Fruit fly (Drosophila melanogaster) whole organism, prepupa: Measurements from ENCODE around the gene CG15461.
A peak's percentile ranks its signal among the peaks of the same experiment; 100 is the strongest.

ENCODE experiments used
- Blimp-1 ChIP-seq: fragments of 200-800 bp; sonication (Bioruptor generic); optimal IDR thresholded peaks from 3 replicates; lab custom pipeline; 2017; ENCODE audit warnings: missing biosample characterization, missing genetic modification characterization, mild to moderate bottlenecking, moderate library complexity, missing genetic modification reagents
- CG10631 ChIP-seq: fragments of 200-800 bp; sonication (Bioruptor generic); optimal IDR thresholded peaks from 2 replicates; lab custom pipeline; 2016; ENCODE audit warnings: missing biosample characterization, missing genetic modification characterization
- CG10669 ChIP-seq: fragments of 200-800 bp; sonication (Bioruptor generic); optimal IDR thresholded peaks from 3 replicates; lab custom pipeline; 2018; ENCODE audit warnings: missing biosample characterization, mild to moderate bottlenecking, missing genetic modification characterization, moderate library complexity
- CG11294 ChIP-seq: fragments of 200-800 bp; sonication (Bioruptor generic); IDR thresholded peaks from 2 replicates; pipeline ENCODE4 v1.3.6; 2022; ENCODE audit warnings: missing biosample characterization, missing genetic modification characterization
- CG11762 ChIP-seq: fragments of 200-800 bp; sonication (Bioruptor generic); optimal IDR thresholded peaks from 3 replicates; lab custom pipeline; 2016; ENCODE audit warnings: missing biosample characterization, missing genetic modification characterization; ENCODE audit not compliant: insufficient read depth
- CG15336 ChIP-seq: fragments of 200-800 bp; sonication (Bioruptor generic); IDR thresholded peaks from 2 replicates; pipeline ENCODE4 v1.3.6; 2022; ENCODE audit warnings: missing biosample characterization, missing genetic modification characterization
- CG1621 ChIP-seq: fragments of 200-800 bp; sonication (Bioruptor generic); optimal IDR thresholded peaks from 3 replicates; lab custom pipeline; 2018; ENCODE audit warnings: missing biosample characterization, mild to moderate bottlenecking, missing genetic modification characterization
- CG16779 ChIP-seq: fragments of 200-800 bp; sonication (Bioruptor generic); optimal IDR thresholded peaks from 3 replicates; lab custom pipeline; 2017; ENCODE audit warnings: missing biosample characterization, mild to moderate bottlenecking, missing genetic modification characterization
- CG3032 ChIP-seq: fragments of 200-800 bp; optimal IDR thresholded peaks from 2 replicates; lab custom pipeline; 2019; ENCODE audit warnings: missing biosample characterization, mild to moderate bottlenecking, missing genetic modification characterization, moderate library complexity
- CG31627 ChIP-seq: fragments of 200-800 bp; sonication (Bioruptor generic); optimal IDR thresholded peaks from 3 replicates; lab custom pipeline; 2016; ENCODE audit warnings: missing biosample characterization, missing genetic modification characterization
- CG32006 ChIP-seq: fragments of 200-800 bp; sonication (Bioruptor generic); optimal IDR thresholded peaks from 3 replicates; lab custom pipeline; 2017; ENCODE audit warnings: missing biosample characterization, mild to moderate bottlenecking, missing genetic modification characterization
- CG3919 ChIP-seq: fragments of 200-800 bp; sonication (Bioruptor generic); optimal IDR thresholded peaks from 3 replicates; lab custom pipeline; 2016; ENCODE audit warnings: missing biosample characterization, missing genetic modification characterization
- CG4318 ChIP-seq: fragments of 200-800 bp; sonication (Bioruptor generic); optimal IDR thresholded peaks from 3 replicates; lab custom pipeline; 2017; ENCODE audit warnings: missing biosample characterization, mild to moderate bottlenecking, missing genetic modification characterization
- CG6163 ChIP-seq: fragments of 200-800 bp; sonication (Bioruptor generic); IDR thresholded peaks from 3 replicates; pipeline ENCODE4 v1.3.6; 2022; ENCODE audit warnings: missing biosample characterization, missing genetic modification characterization
- CG6792 ChIP-seq: fragments of 200-800 bp; sonication (Bioruptor generic); optimal IDR thresholded peaks from 3 replicates; lab custom pipeline; 2016; ENCODE audit warnings: missing biosample characterization, missing genetic modification characterization
- CG6808 ChIP-seq: fragments of 200-800 bp; sonication (Bioruptor generic); optimal IDR thresholded peaks from 3 replicates; lab custom pipeline; 2017; ENCODE audit warnings: missing biosample characterization, missing genetic modification characterization, mild to moderate bottlenecking, moderate library complexity, missing genetic modification reagents
- CG7368 ChIP-seq: fragments of 200-800 bp; sonication (Bioruptor generic); optimal IDR thresholded peaks from 3 replicates; lab custom pipeline; 2016; ENCODE audit warnings: missing biosample characterization, missing genetic modification characterization
- CG8319 ChIP-seq: fragments of 200-800 bp; sonication (Bioruptor generic); optimal IDR thresholded peaks from 3 replicates; lab custom pipeline; 2016; ENCODE audit warnings: missing biosample characterization, missing genetic modification characterization
- Eip75B ChIP-seq: fragments of 200-800 bp; sonication (Bioruptor generic); optimal IDR thresholded peaks from 3 replicates; lab custom pipeline; 2016; ENCODE audit warnings: missing biosample characterization, missing genetic modification characterization
- Eip78C ChIP-seq: fragments of 200-800 bp; sonication (Bioruptor generic); peaks from one replicate; lab custom pipeline; 2016; ENCODE audit warnings: missing biosample characterization, missing genetic modification characterization
- Eip93F ChIP-seq: fragments of 200-800 bp; sonication (Bioruptor generic); optimal IDR thresholded peaks from 2 replicates; lab custom pipeline; 2016; ENCODE audit warnings: missing biosample characterization, mild to moderate bottlenecking, missing genetic modification characterization
- Ets21C ChIP-seq: fragments of 200-800 bp; sonication (Bioruptor generic); optimal IDR thresholded peaks from 3 replicates; lab custom pipeline; 2016; ENCODE audit warnings: missing biosample characterization, missing genetic modification characterization
- Hr38 ChIP-seq: sonication (Bioruptor generic); optimal IDR thresholded peaks from 2 replicates; lab custom pipeline; 2016; ENCODE audit warnings: missing biosample characterization, missing genetic modification characterization
- Hr39 ChIP-seq: fragments of 200-800 bp; sonication (Bioruptor generic); optimal IDR thresholded peaks from 2 replicates; lab custom pipeline; 2016; ENCODE audit warnings: missing biosample characterization, missing genetic modification characterization
- Hr4 ChIP-seq: fragments of 200-800 bp; sonication (Bioruptor generic); optimal IDR thresholded peaks from 3 replicates; lab custom pipeline; 2016; ENCODE audit warnings: missing biosample characterization, missing genetic modification characterization
- Lpt ChIP-seq: fragments of 200-800 bp; sonication (Bioruptor generic); optimal IDR thresholded peaks from 3 replicates; lab custom pipeline; 2016; ENCODE audit warnings: missing biosample characterization, missing genetic modification characterization
- Met ChIP-seq: fragments of 200-800 bp; sonication (Bioruptor generic); optimal IDR thresholded peaks from 3 replicates; lab custom pipeline; 2016; ENCODE audit warnings: missing biosample characterization, missing genetic modification characterization
- Smox ChIP-seq: fragments of 200-800 bp; sonication (Bioruptor generic); optimal IDR thresholded peaks from 3 replicates; lab custom pipeline; 2016; ENCODE audit warnings: missing biosample characterization, missing genetic modification characterization
- Sox102F ChIP-seq: fragments of 200-800 bp; sonication (Bioruptor generic); optimal IDR thresholded peaks from 2 replicates; lab custom pipeline; 2016; ENCODE audit warnings: missing biosample characterization, mild to moderate bottlenecking, missing genetic modification characterization
- Sox15 ChIP-seq: fragments of 200-800 bp; sonication (Bioruptor generic); optimal IDR thresholded peaks from 3 replicates; lab custom pipeline; 2016; ENCODE audit warnings: missing biosample characterization, missing genetic modification characterization
- achi ChIP-seq: fragments of 200-800 bp; sonication (Bioruptor generic); optimal IDR thresholded peaks from 3 replicates; lab custom pipeline; 2016; ENCODE audit warnings: missing biosample characterization, missing genetic modification characterization
- acj6 ChIP-seq: fragments of 200-800 bp; sonication (Bioruptor generic); optimal IDR thresholded peaks from 3 replicates; lab custom pipeline; 2016; ENCODE audit warnings: missing biosample characterization, missing genetic modification characterization
- cyc ChIP-seq: fragments of 200-800 bp; sonication (Bioruptor generic); optimal IDR thresholded peaks from 3 replicates; lab custom pipeline; 2016; ENCODE audit warnings: missing biosample characterization, missing genetic modification characterization
- dac ChIP-seq: fragments of 200-800 bp; sonication (Bioruptor generic); optimal IDR thresholded peaks from 2 replicates; lab custom pipeline; 2017; ENCODE audit warnings: missing biosample characterization, mild to moderate bottlenecking, missing genetic modification characterization
- dsx ChIP-seq: fragments of 200-800 bp; optimal IDR thresholded peaks from 3 replicates; lab custom pipeline; 2019; ENCODE audit warnings: missing biosample characterization, mild to moderate bottlenecking, missing genetic modification characterization, moderate library complexity; ENCODE audit not compliant: poor library complexity, severe bottlenecking
- eg ChIP-seq: fragments of 200-800 bp; sonication (Bioruptor generic); IDR thresholded peaks from 3 replicates; pipeline ENCODE4 v1.3.6; 2022; ENCODE audit warnings: missing biosample characterization, missing genetic modification characterization
- esn ChIP-seq: fragments of 200-800 bp; sonication (Bioruptor generic); optimal IDR thresholded peaks from 2 replicates; lab custom pipeline; 2016; ENCODE audit warnings: missing biosample characterization, mild to moderate bottlenecking, missing genetic modification characterization, moderate library complexity
- fd59A ChIP-seq: fragments of 200-800 bp; sonication (Bioruptor generic); optimal IDR thresholded peaks from 2 replicates; lab custom pipeline; 2017; ENCODE audit warnings: missing biosample characterization, mild to moderate bottlenecking, missing genetic modification characterization, missing genetic modification reagents
- fkh ChIP-seq: fragments of 200-800 bp; sonication (Bioruptor generic); optimal IDR thresholded peaks from 3 replicates; lab custom pipeline; 2017; ENCODE audit warnings: missing biosample characterization, mild to moderate bottlenecking, missing genetic modification characterization, moderate library complexity
- lz ChIP-seq: fragments of 200-800 bp; sonication (Bioruptor generic); optimal IDR thresholded peaks from 3 replicates; lab custom pipeline; 2016; ENCODE audit warnings: missing biosample characterization, missing genetic modification characterization
- net ChIP-seq: fragments of 200-800 bp; sonication (Bioruptor generic); optimal IDR thresholded peaks from 3 replicates; lab custom pipeline; 2016; ENCODE audit warnings: missing biosample characterization, missing genetic modification characterization
- pdm3 ChIP-seq: fragments of 200-800 bp; sonication (Bioruptor generic); optimal IDR thresholded peaks from 3 replicates; lab custom pipeline; 2016; ENCODE audit warnings: missing biosample characterization, missing genetic modification characterization
- ss ChIP-seq, 2 experiments: fragments of 200-800 bp; sonication (Bioruptor generic); optimal IDR thresholded peaks; 2 replicates in 1 of 2; 3 replicates in 1 of 2; lab custom pipeline; 2017 to 2018; ENCODE audit warnings: mild to moderate bottlenecking in 2 of 2, missing biosample characterization in 2 of 2, missing genetic modification characterization in 2 of 2, moderate library complexity in 1 of 2
- svp ChIP-seq: fragments of 200-800 bp; sonication (Bioruptor generic); peaks from one replicate; lab custom pipeline; 2016; ENCODE audit warnings: missing biosample characterization, missing genetic modification characterization
- topi ChIP-seq: fragments of 200-800 bp; sonication (Bioruptor generic); optimal IDR thresholded peaks from 3 replicates; lab custom pipeline; 2016; ENCODE audit warnings: missing biosample characterization, missing genetic modification characterization

The CG15461 gene

DNA sequence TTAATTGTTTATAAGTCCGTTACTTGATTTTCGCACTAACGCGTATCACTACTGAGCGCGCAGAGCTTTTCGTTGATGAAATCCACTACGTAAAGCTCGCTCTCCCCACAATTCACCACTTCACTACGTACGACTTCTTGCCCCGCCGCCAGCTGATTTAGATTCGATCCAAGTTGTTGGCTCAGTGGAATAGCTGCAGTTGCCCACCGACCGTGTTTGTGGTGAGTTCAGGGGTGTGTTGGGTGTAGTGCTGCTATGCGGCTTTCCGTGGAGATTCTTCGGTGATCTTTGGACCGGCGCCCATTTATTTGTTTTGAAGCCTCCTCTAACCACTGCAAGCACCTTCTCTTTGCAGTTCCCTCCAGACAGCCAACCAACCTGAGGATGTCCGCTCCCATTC is 17.8 kb upstream of the CG15461 start (continued):
- TF ChIP-seq CG32006 (GFP tag; lab: Kevin White, UChicago): no peak
- TF ChIP-seq CG3919: no peak
- TF ChIP-seq cyc: no peak
- no peak for TF ChIP-seq Met (GFP tag; lab: Kevin White, UChicago)
- TF ChIP-seq Eip93F (GFP tag; lab: Kevin White, UChicago): no peak
- no peak for TF ChIP-seq Blimp-1 (GFP tag; lab: Kevin White, UChicago)
- TF ChIP-seq CG8319 (GFP tag; lab: Kevin White, UChicago): no peak
- peak; percentile 78 for TF ChIP-seq eg (GFP tag; lab: Robert Waterston, UW)
- TF ChIP-seq svp (GFP tag; lab: Kevin White, UChicago): no peak
- TF ChIP-seq Hr38: no peak
- peak; percentile 67 for TF ChIP-seq CG1621
- no peak for TF ChIP-seq achi
- TF ChIP-seq dac (GFP tag; lab: Kevin White, UChicago): peak; percentile 24
- no peak for TF ChIP-seq Sox102F (GFP tag; lab: Kevin White, UChicago)
- no peak for TF ChIP-seq Eip75B (GFP tag; lab: Kevin White, UChicago)
- TF ChIP-seq fkh: no peak
- TF ChIP-seq CG11294: no peak
- TF ChIP-seq fd59A (GFP tag; lab: Kevin White, UChicago): no peak
- no peak for TF ChIP-seq lz
- no peak for TF ChIP-seq acj6 (GFP tag; lab: Kevin White, UChicago)
- TF ChIP-seq CG31627 (GFP tag; lab: Kevin White, UChicago): no peak
- TF ChIP-seq esn (GFP tag; lab: Kevin White, UChicago): no peak
- TF ChIP-seq CG7368 (GFP tag; lab: Kevin White, UChicago): no peak

DNA sequence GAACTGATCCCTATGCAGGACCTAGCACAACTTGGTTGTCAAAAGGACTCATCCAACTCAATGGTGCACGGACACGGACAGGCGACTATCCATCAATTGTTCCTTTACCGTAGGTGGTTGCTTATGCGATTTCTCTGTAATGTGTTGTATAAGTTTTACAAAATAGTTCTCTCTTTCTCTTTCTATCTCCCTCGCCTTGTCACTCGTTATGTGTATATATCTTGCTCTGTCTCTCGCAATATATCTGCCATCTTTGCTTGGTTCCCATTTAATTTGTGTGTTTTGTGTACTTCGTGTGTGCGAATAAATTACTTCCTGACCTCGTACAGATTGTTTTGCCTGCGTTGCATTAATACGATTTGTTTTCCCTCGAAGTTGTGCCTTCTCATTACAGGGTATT is 15.3 kb upstream of the CG15461 start:
- TF ChIP-seq Eip78C (GFP tag; lab: Kevin White, UChicago) (no peak), Hr39 (GFP tag; lab: Kevin White, UChicago) (no peak), fd59A (GFP tag; lab: Kevin White, UChicago) (no peak), Sox15 (GFP tag; lab: Kevin White, UChicago) (no peak)

DNA sequence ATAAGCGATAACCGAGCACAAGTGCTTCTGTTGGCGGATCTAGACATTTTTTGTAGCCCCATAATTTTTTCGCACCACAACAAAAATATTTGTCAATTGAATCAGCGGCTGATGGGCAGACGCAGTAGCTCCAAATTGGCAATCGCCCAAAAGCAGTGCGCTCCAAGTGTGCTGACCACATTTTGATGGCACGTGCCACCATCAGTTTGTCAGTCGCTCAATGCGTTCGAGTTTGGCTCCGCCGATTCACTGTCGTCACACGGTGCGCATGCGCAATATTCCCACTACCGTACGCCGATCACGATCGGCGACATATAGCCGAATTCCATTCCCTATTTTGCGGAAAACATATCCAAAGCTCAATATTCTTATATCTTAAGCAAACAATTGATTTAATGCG is 7.3 kb upstream of the CG15461 start:
- TF ChIP-seq acj6 (GFP tag; lab: Kevin White, UChicago): no peak
- no peak for TF ChIP-seq Hr4 (GFP tag; lab: Kevin White, UChicago)
- TF ChIP-seq pdm3 (GFP tag; lab: Kevin White, UChicago): no peak
- no peak for TF ChIP-seq Hr39 (GFP tag; lab: Kevin White, UChicago)
- no peak for TF ChIP-seq CG11294
- TF ChIP-seq CG4318: no peak
- TF ChIP-seq eg (GFP tag; lab: Robert Waterston, UW): no peak
- TF ChIP-seq Lpt (GFP tag; lab: Kevin White, UChicago): no peak
- no peak for TF ChIP-seq CG32006 (GFP tag; lab: Kevin White, UChicago)
- no peak for TF ChIP-seq Blimp-1 (GFP tag; lab: Kevin White, UChicago)
- TF ChIP-seq dac (GFP tag; lab: Kevin White, UChicago): no peak

DNA sequence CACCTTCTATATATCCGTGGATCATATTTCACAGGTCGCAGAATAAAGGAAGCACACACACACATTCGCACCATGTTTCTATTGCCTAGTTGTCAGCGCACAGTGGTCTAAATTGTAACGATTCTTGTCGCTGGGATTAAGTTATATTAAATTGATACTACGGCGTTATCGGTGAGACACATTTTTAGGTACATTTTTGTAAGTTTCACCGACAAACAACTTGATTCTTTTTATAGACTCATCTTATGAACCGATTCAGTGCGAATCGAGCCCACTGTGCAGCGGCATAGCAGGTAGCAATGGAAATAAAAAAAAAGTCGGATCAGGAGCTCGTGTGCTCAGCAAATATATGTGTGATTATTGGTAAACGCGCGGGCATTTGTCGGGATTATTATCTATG is 5.6 kb upstream of the CG15461 start:
- TF ChIP-seq CG10669 (GFP tag; lab: Kevin White, UChicago) (no peak), Ets21C (GFP tag; lab: Kevin White, UChicago) (peak; percentile 72), cyc (peak; percentile 75), Eip78C (GFP tag; lab: Kevin White, UChicago) (peak; percentile 87), CG4318 (peak; percentile 69), esn (GFP tag; lab: Kevin White, UChicago) (peak; percentile 79), CG15336 (GFP tag; lab: Robert Waterston, UW) (peak; percentile 78), ss (GFP tag; optimal IDR thresholded peaks at IDR 0.05; lab: Kevin White, UChicago) (no peak), topi (peak; percentile 80), Hr39 (GFP tag; lab: Kevin White, UChicago) (peak; percentile 83), CG31627 (GFP tag; lab: Kevin White, UChicago) (peak; percentile 79), CG10631 (GFP tag; lab: Kevin White, UChicago) (peak; percentile 77), net (GFP tag; lab: Kevin White, UChicago) (peak; percentile 84), CG16779 (tag; lab: Kevin White, UChicago) (no peak), Smox (peak; percentile 79), CG3919 (no peak), CG6808 (GFP tag; lab: Kevin White, UChicago) (no peak), CG3032 (tag; lab: Kevin White, UChicago) (no peak), dsx (GFP tag; lab: Kevin White, UChicago) (no peak), acj6 (GFP tag; lab: Kevin White, UChicago) (peak; percentile 82), CG11762 (GFP tag; lab: Kevin White, UChicago) (peak; percentile 59), CG6163 (GFP tag; lab: Robert Waterston, UW) (peak; percentile 87), CG6792 (GFP tag; lab: Kevin White, UChicago) (peak; percentile 76), eg (GFP tag; lab: Robert Waterston, UW) (peak; percentile 69; the same call in 2 of the 3 replicates), Hr4 (GFP tag; lab: Kevin White, UChicago) (peak; percentile 84), fkh (peak; percentile 5), pdm3 (GFP tag; lab: Kevin White, UChicago) (peak; percentile 84)
